Fruit fly (Drosophila melanogaster): Measurements from ENCODE around the gene CG10864.

The CG10864 gene

dm6 chr3R:18448059-18448979 is 36.9 kb upstream of the CG10864 start (continued):
- no peak for TF ChIP-seq B-H2 (GFP tag; optimal IDR thresholded peaks at IDR 0.05)
- no peak for TF ChIP-seq pb (GFP tag; optimal IDR thresholded peaks at IDR 0.05)
- TF ChIP-seq CG12659 (GFP tag; optimal IDR thresholded peaks at IDR 0.05), result peak; percentile 7
- TF ChIP-seq CG1024 (GFP tag; IDR thresholded peaks at IDR 0.05), result no peak
- peak; percentile 89 for TF ChIP-seq zfh2 (GFP tag; optimal IDR thresholded peaks at IDR 0.05)
- TF ChIP-seq Eip74EF (GFP tag; optimal IDR thresholded peaks at IDR 0.05), result no peak
- TF ChIP-seq CG11085 (GFP tag; IDR thresholded peaks at IDR 0.05), result no peak
- TF ChIP-seq CG3838 (GFP tag; optimal IDR thresholded peaks at IDR 0.05), result no peak
- peak; percentile 34 for TF ChIP-seq maf-S (GFP tag; optimal IDR thresholded peaks at IDR 0.05)
- peak; percentile 34 for TF ChIP-seq CHES-1-like (GFP tag; optimal IDR thresholded peaks at IDR 0.05)
- TF ChIP-seq CG9817 (tag; optimal IDR thresholded peaks at IDR 0.05), result peak; percentile 51
- peak; percentile 12 for TF ChIP-seq HHEX (GFP tag; optimal IDR thresholded peaks at IDR 0.05)
- peak; percentile 42 for TF ChIP-seq Fer3 (tag; optimal IDR thresholded peaks at IDR 0.05)
- no peak for TF ChIP-seq CG12104 (GFP tag; optimal IDR thresholded peaks at IDR 0.05)
- TF ChIP-seq CG18599 (GFP tag; optimal IDR thresholded peaks at IDR 0.05), result peak; percentile 66
- TF ChIP-seq mld (GFP tag; IDR thresholded peaks at IDR 0.05; ENCODE audit: partially characterized antibody), result no peak
- no peak for TF ChIP-seq CG12219 (GFP tag; optimal IDR thresholded peaks at IDR 0.05)
- peak; percentile 71 for TF ChIP-seq mam (GFP tag; optimal IDR thresholded peaks at IDR 0.05)
- no peak for TF ChIP-seq B-H1 (GFP tag; IDR thresholded peaks at IDR 0.05)
- no peak for TF ChIP-seq ab (GFP tag; optimal IDR thresholded peaks at IDR 0.05)
- TF ChIP-seq ase (GFP tag; IDR thresholded peaks at IDR 0.05), result no peak

- TF ChIP-seq Ets65A (GFP tag) (peak; percentile 10), Stat92E (GFP tag; optimal IDR thresholded peaks at IDR 0.05) (no peak), Med (GFP tag) (peak; percentile 34), Drgx (GFP tag; IDR thresholded peaks at IDR 0.05) (peak; percentile 56; the same call in 1 of the 2 replicates), CG42726 (GFP tag; IDR thresholded peaks at IDR 0.05; ENCODE audit: partially characterized antibody) (0 out of 2 replicates have a peak, but pooled peaks have one; percentile 6), pfk (GFP tag; optimal IDR thresholded peaks at IDR 0.05) (no peak), Adf1 (GFP tag; IDR thresholded peaks at IDR 0.05) (peak; percentile 97), CG6254 (GFP tag; optimal IDR thresholded peaks at IDR 0.05) (no peak), CG17361 (GFP tag; IDR thresholded peaks at IDR 0.05) (no peak), Trl (optimal IDR thresholded peaks at IDR 0.05) (peak in 1 of 2 experiments; percentile 72), Trl (GFP tag; optimal IDR thresholded peaks at IDR 0.05) (no peak), exex (tag; optimal IDR thresholded peaks at IDR 0.05) (peak; percentile 18), CG34422 (GFP tag; IDR thresholded peaks at IDR 0.05) (no peak), Scr (GFP tag; IDR thresholded peaks at IDR 0.05; ENCODE audit: partially characterized antibody) (0 out of 2 replicates have a peak, but pooled peaks have one; percentile 7), ftz-f1 (GFP tag; optimal IDR thresholded peaks at IDR 0.05) (peak; percentile 25), cwo (GFP tag; optimal IDR thresholded peaks at IDR 0.05) (peak; percentile 65), rib (GFP tag; IDR thresholded peaks at IDR 0.05) (peak; percentile 80)
Measured at dm6 chr3R:18447146-18447773, 35.8 kb upstream of the CG10864 start.

All from whole organism, embryonic.